Worm (Caenorhabditis elegans) whole organism, L4 larva: ENCODE measurements around the gene M04G7.2.

Source experiments
- T20F7.1 ChIP-seq: fragments of 200-800 bp; sonication (Bioruptor generic); optimal IDR thresholded peaks from 2 replicates; lab custom pipeline; 2018; ENCODE audit warnings: mild to moderate bottlenecking, missing genetic modification characterization, missing compliant biosample characterization
- ama-1 ChIP-seq: fragments of 150-350 bp; optimal IDR thresholded peaks from 2 replicates; lab custom pipeline; 2014; ENCODE audit warnings: inconsistent platforms, mixed read lengths
- ceh-82 ChIP-seq: sonication (generic microtip); optimal IDR thresholded peaks from 2 replicates; lab custom pipeline; 2017; ENCODE audit warnings: missing biosample characterization, missing genetic modification characterization
- ces-1 ChIP-seq: fragments of 150-350 bp; sonication (generic microtip); optimal IDR thresholded peaks from 4 replicates; lab custom pipeline; 2014; ENCODE audit warnings: missing biosample characterization, missing genetic modification reagents, missing genetic modification characterization
- egl-43 ChIP-seq: fragments of 200-800 bp; sonication (Bioruptor generic); IDR thresholded peaks from 2 replicates; pipeline ENCODE4 v1.3.6; 2022; ENCODE audit warnings: missing genetic modification reagents, missing genetic modification characterization, missing compliant biosample characterization
- fkh-10 ChIP-seq: fragments of 150-350 bp; optimal IDR thresholded peaks from 2 replicates; lab custom pipeline; 2014; ENCODE audit warnings: missing biosample characterization, missing genetic modification reagents, missing genetic modification characterization
- fos-1 ChIP-seq: fragments of 150-350 bp; optimal IDR thresholded peaks from 2 replicates; lab custom pipeline; 2014; ENCODE audit warnings: missing biosample characterization, missing genetic modification characterization
- lin-13 ChIP-seq: fragments of 150-350 bp; optimal IDR thresholded peaks from 2 replicates; lab custom pipeline; 2014; ENCODE audit warnings: missing biosample characterization, missing genetic modification reagents, missing genetic modification characterization
- lin-15B ChIP-seq: fragments of 150-350 bp; sonication (generic microtip); optimal IDR thresholded peaks from 3 replicates; lab custom pipeline; 2014; ENCODE audit warnings: missing biosample characterization, missing genetic modification characterization
- lir-3 ChIP-seq: sonication (generic microtip); optimal IDR thresholded peaks from 2 replicates; lab custom pipeline; 2016; ENCODE audit warnings: mild to moderate bottlenecking, missing genetic modification characterization, missing compliant biosample characterization
- mdt-29 ChIP-seq: fragments of 200-800 bp; sonication (Bioruptor generic); IDR thresholded peaks from 2 replicates; pipeline ENCODE4 v1.3.6; 2022; ENCODE audit warnings: missing genetic modification reagents, missing genetic modification characterization, missing compliant biosample characterization
- mxl-3 ChIP-seq: fragments of 200-800 bp; sonication (Bioruptor generic); optimal IDR thresholded peaks from 2 replicates; lab custom pipeline; 2018; ENCODE audit warnings: mild to moderate bottlenecking, missing genetic modification characterization, missing compliant biosample characterization
- php-3 ChIP-seq: fragments of 200-800 bp; sonication (Bioruptor generic); IDR thresholded peaks from 2 replicates; pipeline ENCODE4 v1.3.6; 2022; ENCODE audit warnings: missing genetic modification reagents, missing genetic modification characterization, missing compliant biosample characterization
- saeg-2 ChIP-seq: fragments of 200-800 bp; sonication (Bioruptor generic); IDR thresholded peaks from 2 replicates; pipeline ENCODE4 v1.3.6; 2022; ENCODE audit warnings: missing genetic modification reagents, missing genetic modification characterization, missing compliant biosample characterization

DNA sequence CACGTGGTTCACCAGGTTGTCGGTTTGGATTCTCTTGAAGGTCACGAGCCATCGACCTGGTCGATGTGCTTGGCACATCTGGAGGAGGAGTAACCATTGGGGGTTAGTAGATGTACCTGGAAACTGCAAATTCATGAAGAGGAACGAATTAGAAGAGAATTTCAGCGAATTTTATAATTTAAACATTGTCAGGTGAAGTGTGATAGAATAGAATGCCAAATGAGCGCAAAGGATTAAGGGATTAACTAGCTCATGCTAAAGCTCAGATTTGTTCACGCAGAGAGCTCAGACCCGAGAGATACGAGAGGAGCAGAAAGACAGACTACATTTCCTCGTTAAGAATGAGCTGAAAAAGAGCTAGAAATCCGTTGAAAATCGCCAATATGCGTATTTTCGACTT lies 35.8 kb downstream of the M04G7.2 start, which contains the start of gene daf-18:
- no peak for TF ChIP-seq fos-1
- no peak for TF ChIP-seq ama-1 (lab: Kevin White, UChicago)
- TF ChIP-seq mdt-29 (GFP tag; lab: Robert Waterston, UW): no peak
- no peak for TF ChIP-seq lin-13 (GFP tag; lab: Kevin White, UChicago)
- TF ChIP-seq egl-43 (GFP tag; lab: Robert Waterston, UW): no peak
- no peak for TF ChIP-seq T20F7.1 (GFP tag; lab: Kevin White, UChicago)
- TF ChIP-seq saeg-2 (GFP tag; lab: Robert Waterston, UW): no peak
- TF ChIP-seq ces-1 (GFP tag; lab: Kevin White, UChicago): no peak
- TF ChIP-seq mxl-3 (GFP tag; lab: Kevin White, UChicago): no peak
- no peak for TF ChIP-seq php-3 (GFP tag; lab: Robert Waterston, UW)
- no peak for TF ChIP-seq fkh-10
- TF ChIP-seq ceh-82 (tag; lab: Kevin White, UChicago): no peak
- TF ChIP-seq lin-15B: no peak
- no peak for TF ChIP-seq lir-3 (tag; lab: Kevin White, UChicago)
